Worm (Caenorhabditis elegans) whole organism, early embryonic: ENCODE measurements around the gene T11F8.4.

Experiments used
- B0310.2 ChIP-seq: sonication (generic microtip); optimal IDR thresholded peaks from 2 replicates; lab custom pipeline; 2016; ENCODE audit warnings: mild to moderate bottlenecking, missing genetic modification characterization, missing compliant biosample characterization
- F13C5.2 ChIP-seq: sonication (generic microtip); optimal IDR thresholded peaks from 2 replicates; lab custom pipeline; 2017; ENCODE audit warnings: mild to moderate bottlenecking, missing genetic modification characterization, inconsistent platforms, missing compliant biosample characterization
- aly-1 ChIP-seq: sonication (generic microtip); optimal IDR thresholded peaks from 2 replicates; lab custom pipeline; 2016; ENCODE audit warnings: missing genetic modification characterization, missing compliant biosample characterization
- ama-1 ChIP-seq: fragments of 150-350 bp; optimal IDR thresholded peaks from 2 replicates; lab custom pipeline; 2014
- ceh-13 ChIP-seq: fragments of 200-800 bp; sonication (Bioruptor generic); optimal IDR thresholded peaks from 2 replicates; lab custom pipeline; 2018; ENCODE audit warnings: mild to moderate bottlenecking, missing genetic modification characterization, missing compliant biosample characterization
- ceh-36 ChIP-seq: sonication (generic microtip); optimal IDR thresholded peaks from 2 replicates; lab custom pipeline; 2016; ENCODE audit warnings: missing genetic modification characterization, inconsistent platforms, missing compliant biosample characterization
- ets-7 ChIP-seq: sonication (generic microtip); optimal IDR thresholded peaks from 2 replicates; lab custom pipeline; 2016; ENCODE audit warnings: missing genotype, missing genetic modification characterization, missing compliant biosample characterization
- flt-1 ChIP-seq: fragments of 200-800 bp; sonication (Bioruptor generic); IDR thresholded peaks from 2 replicates; pipeline ENCODE4 v1.3.6; 2022; ENCODE audit warnings: missing genetic modification characterization, missing compliant biosample characterization
- hmbx-1 ChIP-seq: sonication (generic microtip); optimal IDR thresholded peaks from 2 replicates; lab custom pipeline; 2016; ENCODE audit warnings: mild to moderate bottlenecking, missing genetic modification characterization, missing compliant biosample characterization
- hmg-4 ChIP-seq: fragments of 200-800 bp; sonication (Bioruptor generic); optimal IDR thresholded peaks from 2 replicates; lab custom pipeline; 2018; ENCODE audit warnings: mild to moderate bottlenecking, missing genetic modification characterization, missing compliant biosample characterization
- hnd-1 ChIP-seq: sonication (generic microtip); optimal IDR thresholded peaks from 2 replicates; lab custom pipeline; 2016; ENCODE audit warnings: missing genetic modification characterization, missing compliant biosample characterization
- pes-1 ChIP-seq: fragments of 200-800 bp; sonication (Bioruptor generic); IDR thresholded peaks from 2 replicates; pipeline ENCODE4 v1.3.6; 2022; ENCODE audit warnings: missing genetic modification reagents, missing genetic modification characterization, missing compliant biosample characterization
- scrt-1 ChIP-seq: fragments of 200-800 bp; sonication (Bioruptor generic); IDR thresholded peaks from 2 replicates; pipeline ENCODE4 v1.3.6; 2022; ENCODE audit warnings: missing genetic modification characterization, missing compliant biosample characterization
- sea-1 ChIP-seq: fragments of 200-800 bp; sonication (Bioruptor generic); conservative IDR thresholded peaks from 2 replicates; pipeline ENCODE4 v1.3.6; 2022; ENCODE audit warnings: missing genetic modification characterization, missing compliant biosample characterization
- tbx-11 ChIP-seq: fragments of 200-800 bp; sonication (Bioruptor generic); IDR thresholded peaks from 2 replicates; pipeline ENCODE4 v1.3.6; 2022; ENCODE audit warnings: missing genetic modification characterization, missing compliant biosample characterization
- tbx-37 ChIP-seq: fragments of 200-800 bp; sonication (Bioruptor generic); conservative IDR thresholded peaks from 2 replicates; pipeline ENCODE4 v1.3.6; 2022; ENCODE audit warnings: missing genetic modification reagents, missing genetic modification characterization, missing compliant biosample characterization
- tra-4 ChIP-seq: sonication (generic microtip); optimal IDR thresholded peaks from 2 replicates; lab custom pipeline; 2017; ENCODE audit warnings: missing genetic modification characterization, missing compliant biosample characterization

The T11F8.4 gene

ce11 chrIV:5476468-5476867 lies at the start of gene T11F8.4:
Gene T11F8.4 (minus strand): TSS chrIV:5476568.
- TF ChIP-seq hnd-1 (no peak), ama-1 (lab: Kevin White, UChicago) (no peak), F13C5.2 (tag; lab: Kevin White, UChicago) (no peak), hmg-4 (no peak), flt-1 (GFP tag; lab: Robert Waterston, UW) (no peak), tbx-37 (no peak), pes-1 (no peak), ceh-36 (no peak), tra-4 (tag; lab: Kevin White, UChicago) (no peak), ceh-13 (GFP tag; lab: Kevin White, UChicago) (no peak), ets-7 (no peak), tbx-11 (GFP tag; lab: Robert Waterston, UW) (no peak), hmbx-1 (tag; lab: Kevin White, UChicago) (no peak), scrt-1 (GFP tag; lab: Robert Waterston, UW) (no peak), B0310.2 (tag; lab: Kevin White, UChicago) (no peak), aly-1 (tag; lab: Kevin White, UChicago) (no peak), sea-1 (GFP tag; lab: Robert Waterston, UW) (no peak)

DNA sequence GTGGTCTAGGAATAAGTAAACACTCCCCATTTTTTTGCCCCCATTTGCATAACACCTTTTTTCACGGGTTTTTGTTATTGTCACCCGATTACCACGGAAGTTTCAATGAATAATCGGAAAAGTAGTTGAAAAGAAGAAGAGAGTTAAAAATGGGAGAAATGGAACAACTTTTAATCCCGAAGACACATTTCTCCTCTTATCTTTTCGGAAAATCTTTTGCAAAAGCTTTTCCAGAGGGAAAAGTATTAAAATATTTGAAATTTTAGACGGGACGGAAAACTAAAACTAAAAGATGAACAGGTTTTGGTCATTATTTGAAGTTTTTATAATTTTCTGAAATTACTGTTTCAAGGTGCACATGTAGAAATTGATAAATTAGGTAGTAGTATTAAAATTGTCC lies 42.7 kb upstream of the T11F8.4 start:
- TF ChIP-seq B0310.2 (tag; lab: Kevin White, UChicago): no peak
- TF ChIP-seq hnd-1: no peak

- no peak for TF ChIP-seq ets-7
- no peak for TF ChIP-seq sea-1 (GFP tag; lab: Robert Waterston, UW)
- TF ChIP-seq B0310.2 (tag; lab: Kevin White, UChicago): no peak
- no peak for TF ChIP-seq pes-1
- TF ChIP-seq ceh-13 (GFP tag; lab: Kevin White, UChicago): no peak
- TF ChIP-seq tra-4 (tag; lab: Kevin White, UChicago): no peak
- no peak for TF ChIP-seq aly-1 (tag; lab: Kevin White, UChicago)
- TF ChIP-seq hmbx-1 (tag; lab: Kevin White, UChicago): no peak
- no peak for TF ChIP-seq hmg-4
- no peak for TF ChIP-seq tbx-37
- no peak for TF ChIP-seq ceh-36
- TF ChIP-seq flt-1 (GFP tag; lab: Robert Waterston, UW): no peak
- TF ChIP-seq scrt-1 (GFP tag; lab: Robert Waterston, UW): no peak
- TF ChIP-seq ama-1 (lab: Kevin White, UChicago): no peak
- no peak for TF ChIP-seq tbx-11 (GFP tag; lab: Robert Waterston, UW)
- no peak for TF ChIP-seq hnd-1
- TF ChIP-seq F13C5.2 (tag; lab: Kevin White, UChicago): no peak
Measured at ce11 chrIV:5514789-5515188, 38.4 kb upstream of the T11F8.4 start.

DNA sequence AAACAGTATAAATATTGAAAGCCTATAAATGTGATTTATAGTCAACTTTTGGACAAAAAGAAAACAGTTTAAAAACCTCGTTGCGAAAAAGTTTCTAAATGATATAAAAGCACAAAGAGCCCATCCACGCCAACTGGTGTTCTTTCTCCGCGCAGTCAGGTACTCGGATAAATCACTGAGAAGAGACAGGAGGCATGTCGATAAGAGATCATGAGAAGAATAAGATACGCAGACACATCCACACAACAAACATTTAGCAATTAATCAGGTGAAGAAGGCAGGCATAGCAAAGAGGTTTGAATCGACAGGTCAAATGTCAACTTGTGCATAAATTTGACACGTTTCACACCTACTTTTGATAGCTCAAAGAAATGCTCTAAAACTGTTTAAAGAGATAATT lies 31.4 kb upstream of the T11F8.4 start:
- TF ChIP-seq sea-1 (GFP tag; lab: Robert Waterston, UW) (no peak), F13C5.2 (tag; lab: Kevin White, UChicago) (no peak), ceh-36 (no peak), hmbx-1 (tag; lab: Kevin White, UChicago) (no peak), B0310.2 (tag; lab: Kevin White, UChicago) (no peak), ceh-13 (GFP tag; lab: Kevin White, UChicago) (no peak), tbx-11 (GFP tag; lab: Robert Waterston, UW) (no peak), ets-7 (no peak)

DNA sequence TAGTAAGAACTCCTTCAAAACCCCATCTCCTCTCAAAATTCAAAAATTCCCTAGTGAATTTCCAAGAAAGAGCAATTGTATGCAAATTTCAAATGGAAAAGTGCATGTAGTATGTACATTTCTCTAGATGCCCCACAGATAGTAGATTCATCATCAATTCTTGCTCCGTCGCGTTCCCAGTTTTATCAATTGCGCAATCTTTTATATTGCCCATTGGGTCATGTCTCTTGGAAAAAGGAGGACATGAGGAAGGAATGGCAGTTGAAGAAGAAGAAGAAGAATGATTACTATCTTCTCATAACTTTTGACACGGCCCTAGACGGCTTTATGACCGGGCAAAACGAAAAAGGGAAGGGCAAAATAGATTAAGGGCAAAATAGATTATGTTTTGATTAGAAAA lies 30.3 kb upstream of the T11F8.4 start:
- TF ChIP-seq scrt-1 (GFP tag; lab: Robert Waterston, UW): no peak
- TF ChIP-seq ets-7: no peak
- no peak for TF ChIP-seq hmg-4
- no peak for TF ChIP-seq hmbx-1 (tag; lab: Kevin White, UChicago)
- TF ChIP-seq F13C5.2 (tag; lab: Kevin White, UChicago): no peak
- TF ChIP-seq B0310.2 (tag; lab: Kevin White, UChicago): no peak
- TF ChIP-seq ceh-13 (GFP tag; lab: Kevin White, UChicago): no peak
- no peak for TF ChIP-seq ama-1 (lab: Kevin White, UChicago)
- TF ChIP-seq pes-1: no peak
- TF ChIP-seq tbx-11 (GFP tag; lab: Robert Waterston, UW): no peak
- TF ChIP-seq tbx-37: no peak
- TF ChIP-seq flt-1 (GFP tag; lab: Robert Waterston, UW): no peak
- TF ChIP-seq hnd-1: no peak
- no peak for TF ChIP-seq ceh-36
- no peak for TF ChIP-seq aly-1 (tag; lab: Kevin White, UChicago)
- TF ChIP-seq sea-1 (GFP tag; lab: Robert Waterston, UW): no peak
- no peak for TF ChIP-seq tra-4 (tag; lab: Kevin White, UChicago)

ce11 chrIV:5502610-5503009 lies 26.2 kb upstream of the T11F8.4 start:
- TF ChIP-seq ama-1 (lab: Kevin White, UChicago): no peak

ce11 chrIV:5501414-5501813 lies 25.0 kb upstream of the T11F8.4 start:
- TF ChIP-seq tbx-11 (GFP tag; lab: Robert Waterston, UW) (no peak), aly-1 (tag; lab: Kevin White, UChicago) (no peak), hnd-1 (no peak), ceh-36 (no peak), scrt-1 (GFP tag; lab: Robert Waterston, UW) (no peak), B0310.2 (tag; lab: Kevin White, UChicago) (no peak), sea-1 (GFP tag; lab: Robert Waterston, UW) (no peak), ceh-13 (GFP tag; lab: Kevin White, UChicago) (no peak)

DNA sequence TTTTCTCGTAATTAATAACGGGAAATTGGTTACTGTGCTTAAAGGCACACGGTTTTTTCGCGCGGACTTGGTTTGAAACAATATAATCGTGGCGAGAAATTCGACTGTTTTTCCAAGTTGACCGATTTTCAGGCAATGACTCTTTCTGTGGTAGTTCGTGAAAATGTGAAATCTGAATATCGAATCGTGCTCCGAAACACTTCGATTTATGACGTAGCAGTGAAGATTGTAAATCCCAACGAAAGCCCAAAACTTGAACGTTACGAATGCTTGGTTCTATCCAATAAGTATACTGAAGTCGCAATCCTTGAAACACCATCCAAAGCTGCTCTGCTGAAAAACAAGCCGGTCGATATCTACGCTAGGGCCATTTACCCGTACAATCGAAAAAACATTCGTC lies 17.7 kb upstream of the T11F8.4 start:
- TF ChIP-seq hmbx-1 (tag; lab: Kevin White, UChicago): no peak
- no peak for TF ChIP-seq pes-1
- no peak for TF ChIP-seq sea-1 (GFP tag; lab: Robert Waterston, UW)
- no peak for TF ChIP-seq ceh-13 (GFP tag; lab: Kevin White, UChicago)
- no peak for TF ChIP-seq F13C5.2 (tag; lab: Kevin White, UChicago)
- no peak for TF ChIP-seq tbx-11 (GFP tag; lab: Robert Waterston, UW)
- TF ChIP-seq aly-1 (tag; lab: Kevin White, UChicago): no peak
- no peak for TF ChIP-seq scrt-1 (GFP tag; lab: Robert Waterston, UW)
- no peak for TF ChIP-seq hmg-4
- no peak for TF ChIP-seq ceh-36
- no peak for TF ChIP-seq tra-4 (tag; lab: Kevin White, UChicago)
- no peak for TF ChIP-seq ets-7
- no peak for TF ChIP-seq flt-1 (GFP tag; lab: Robert Waterston, UW)
- TF ChIP-seq hnd-1: no peak
